Fruit fly (Drosophila melanogaster): Measurements from ENCODE around the gene Jhbp7.

DNA sequence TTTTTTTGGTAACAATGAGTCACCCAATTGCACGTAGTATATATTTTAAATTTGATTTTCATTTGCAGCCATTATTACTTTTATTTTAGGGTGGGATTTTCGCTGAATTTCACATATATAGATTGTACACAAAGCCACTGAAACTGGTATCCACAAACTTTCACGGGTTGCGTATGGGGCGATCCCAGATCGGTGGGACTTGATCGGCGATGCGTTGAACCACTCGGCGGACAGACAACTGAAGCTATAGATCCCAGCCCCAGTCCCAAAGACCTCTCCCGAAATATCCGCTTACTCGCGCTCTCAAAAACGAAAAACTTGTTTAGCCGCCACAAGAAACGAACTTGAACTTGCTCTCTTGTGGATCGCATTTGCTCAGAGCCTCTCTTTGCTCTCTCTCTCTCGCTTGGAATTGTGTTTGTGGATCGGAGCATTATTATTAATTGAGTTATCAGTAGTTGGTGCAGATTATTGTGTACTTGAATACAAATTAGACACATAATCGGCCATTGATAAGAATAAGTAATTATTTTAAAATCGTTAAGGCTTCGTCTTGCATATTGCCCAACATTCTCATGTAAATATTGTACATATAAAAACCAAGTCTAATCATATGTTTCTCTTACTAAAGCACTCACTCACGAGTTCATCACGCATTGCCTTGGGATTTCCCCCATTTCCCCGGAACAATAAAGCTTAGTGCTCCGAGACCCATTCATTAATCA is 29.2 kb upstream of the Jhbp7 start, which contains the start of gene Cad96Ca:
- TF ChIP-seq CG32006 (GFP tag; optimal IDR thresholded peaks at IDR 0.05) (no peak), spab (GFP tag; optimal IDR thresholded peaks at IDR 0.05) (no peak), topi (GFP tag; optimal IDR thresholded peaks at IDR 0.05) (no peak), CG8632 (GFP tag; optimal IDR thresholded peaks at IDR 0.05) (no peak), CG8119 (GFP tag; IDR thresholded peaks at IDR 0.05) (no peak), Eip93F (GFP tag; optimal IDR thresholded peaks at IDR 0.05) (no peak), CG3032 (tag; optimal IDR thresholded peaks at IDR 0.05) (no peak), cyc (GFP tag; optimal IDR thresholded peaks at IDR 0.05) (no peak), OdsH (GFP tag; optimal IDR thresholded peaks at IDR 0.05) (no peak), Hr39 (GFP tag; optimal IDR thresholded peaks at IDR 0.05) (no peak), CG10631 (GFP tag; optimal IDR thresholded peaks at IDR 0.05) (no peak), Met (GFP tag; optimal IDR thresholded peaks at IDR 0.05) (no peak), CG31627 (GFP tag; optimal IDR thresholded peaks at IDR 0.05) (no peak), fd59A (GFP tag; optimal IDR thresholded peaks at IDR 0.05) (no peak)
